Worm (Caenorhabditis elegans) whole organism, mixed stage, embryonic: ENCODE measurements around the gene hpo-39.

Experiments
- blmp-1 ChIP-seq: fragments of 150-350 bp; optimal IDR thresholded peaks from 2 replicates; lab custom pipeline; 2014; ENCODE audit warnings: missing biosample characterization, missing genetic modification characterization
- elt-1 ChIP-seq: sonication (generic microtip); optimal IDR thresholded peaks from 2 replicates; lab custom pipeline; 2017; ENCODE audit warnings: missing genetic modification characterization, mild to moderate bottlenecking, missing compliant biosample characterization, antibody characterized with exemption, moderate library complexity, borderline replicate concordance; ENCODE audit not compliant: insufficient read depth
- mep-1 ChIP-seq: fragments of 150-350 bp; optimal IDR thresholded peaks from 2 replicates; lab custom pipeline; 2017; ENCODE audit warnings: missing biosample characterization, missing genetic modification reagents, missing genetic modification characterization, inconsistent platforms

- TF ChIP-seq elt-1 (tag; lab: Kevin White, UChicago) (no peak), blmp-1 (tag; lab: Kevin White, UChicago) (no peak), mep-1 (no peak)
Observed at ce11 chrV:4598489-4598888, 24.8 kb upstream of the hpo-39 start.
